Fruit fly (Drosophila melanogaster) whole organism, embryonic: Measurements from ENCODE around the gene CG12024.

Experiments
- Ada2b ChIP-seq: fragments of 200-800 bp; sonication (Bioruptor generic); IDR thresholded peaks from 2 replicates; pipeline ENCODE4 v1.3.6; 2022; ENCODE audit warnings: missing biosample characterization, missing genetic modification characterization
- CG10267 ChIP-seq: fragments of 200-800 bp; sonication (Bioruptor generic); optimal IDR thresholded peaks from 2 replicates; lab custom pipeline; 2018; ENCODE audit warnings: missing biosample characterization, mild to moderate bottlenecking, missing genetic modification characterization, moderate library complexity
- CG10654 ChIP-seq: fragments of 200-800 bp; sonication (Bioruptor generic); optimal IDR thresholded peaks from 2 replicates; lab custom pipeline; 2016; ENCODE audit warnings: missing biosample characterization, missing genetic modification characterization
- CG12155 ChIP-seq: fragments of 200-800 bp; sonication (Bioruptor generic); optimal IDR thresholded peaks from 3 replicates; lab custom pipeline; 2016; ENCODE audit warnings: missing biosample characterization, missing genetic modification characterization
- CG12769 ChIP-seq: fragments of 200-800 bp; sonication (Bioruptor generic); optimal IDR thresholded peaks from 2 replicates; lab custom pipeline; 2019; ENCODE audit warnings: missing biosample characterization, mild to moderate bottlenecking, missing genetic modification characterization, moderate library complexity
- CG12942 ChIP-seq: fragments of 200-800 bp; sonication (Bioruptor generic); optimal IDR thresholded peaks from 3 replicates; lab custom pipeline; 2016; ENCODE audit warnings: missing biosample characterization, missing genetic modification characterization
- CG13424 ChIP-seq: fragments of 200-800 bp; sonication (Bioruptor generic); optimal IDR thresholded peaks from 2 replicates; lab custom pipeline; 2019; ENCODE audit warnings: missing biosample characterization, mild to moderate bottlenecking, missing genetic modification characterization, moderate library complexity
- CG14014 ChIP-seq: fragments of 200-800 bp; sonication (Bioruptor generic); IDR thresholded peaks from 2 replicates; pipeline ENCODE4 v1.3.6; 2022; ENCODE audit warnings: missing biosample characterization, missing genetic modification characterization
- CG3281 ChIP-seq: fragments of 200-800 bp; sonication (Bioruptor generic); optimal IDR thresholded peaks from 3 replicates; lab custom pipeline; 2017; ENCODE audit warnings: missing biosample characterization, mild to moderate bottlenecking, missing genetic modification characterization
- CG34422 ChIP-seq: fragments of 200-800 bp; sonication (Bioruptor generic); IDR thresholded peaks from 3 replicates; pipeline ENCODE4 v1.3.6; 2022; ENCODE audit warnings: missing biosample characterization, missing genetic modification characterization
- CG3726 ChIP-seq: fragments of 200-800 bp; sonication (Bioruptor generic); IDR thresholded peaks from 3 replicates; pipeline ENCODE4, ENCODE4 v1.3.6; 2022; ENCODE audit warnings: missing biosample characterization, missing genetic modification characterization
- CG7357 ChIP-seq: fragments of 200-800 bp; sonication (Bioruptor generic); IDR thresholded peaks from 3 replicates; pipeline ENCODE4 v1.3.6; 2022; ENCODE audit warnings: missing biosample characterization, missing genetic modification characterization
- CG7963 ChIP-seq: fragments of 200-800 bp; sonication (Bioruptor generic); IDR thresholded peaks from 3 replicates; pipeline ENCODE4 v1.3.6; 2022; ENCODE audit warnings: missing biosample characterization, missing genetic modification characterization; ENCODE audit not compliant: partially characterized antibody
- CG8944 ChIP-seq: fragments of 200-800 bp; sonication (Bioruptor generic); optimal IDR thresholded peaks from 3 replicates; lab custom pipeline; 2016; ENCODE audit warnings: missing biosample characterization, missing genetic modification characterization
- CG9727 ChIP-seq: fragments of 200-800 bp; sonication (Bioruptor generic); optimal IDR thresholded peaks from 3 replicates; lab custom pipeline; 2017; ENCODE audit warnings: missing biosample characterization, mild to moderate bottlenecking, missing genetic modification characterization
- CG9932 ChIP-seq: fragments of 200-800 bp; sonication (Bioruptor generic); IDR thresholded peaks from 2 replicates; pipeline ENCODE4 v1.3.6; 2022; ENCODE audit warnings: missing biosample characterization, missing genetic modification characterization
- D19A ChIP-seq: fragments of 200-800 bp; optimal IDR thresholded peaks from 3 replicates; lab custom pipeline; 2019; ENCODE audit warnings: missing biosample characterization, mild to moderate bottlenecking, missing genetic modification characterization, moderate library complexity
- D19B ChIP-seq: fragments of 200-800 bp; sonication (Bioruptor generic); optimal IDR thresholded peaks from 2 replicates; lab custom pipeline; 2017; ENCODE audit warnings: missing biosample characterization, mild to moderate bottlenecking, missing genetic modification characterization
- Dad ChIP-seq: fragments of 200-800 bp; sonication (Bioruptor generic); optimal IDR thresholded peaks from 3 replicates; lab custom pipeline; 2016; ENCODE audit warnings: missing biosample characterization, missing genetic modification characterization
- Doc3 ChIP-seq: fragments of 200-800 bp; sonication (Bioruptor generic); IDR thresholded peaks from 3 replicates; pipeline ENCODE4 v1.3.6; 2022; ENCODE audit warnings: missing biosample characterization, missing genetic modification characterization; ENCODE audit not compliant: partially characterized antibody
- Eip74EF ChIP-seq, 2 experiments: fragments of 200-800 bp in 1 of 2; fragments of >200 bp in 1 of 2; sonication (Bioruptor generic) in 1 of 2; optimal IDR thresholded peaks; 2 replicates each; lab custom pipeline; 2017 to 2019; ENCODE audit warnings: missing biosample characterization in 2 of 2, missing genetic modification characterization in 2 of 2, mild to moderate bottlenecking in 1 of 2, moderate library complexity in 1 of 2
- Hey ChIP-seq: fragments of 200-800 bp; sonication (Bioruptor generic); optimal IDR thresholded peaks from 3 replicates; lab custom pipeline; 2018; ENCODE audit warnings: missing biosample characterization, mild to moderate bottlenecking, missing genetic modification characterization
- Hmr ChIP-seq: fragments of 200-800 bp; sonication (Bioruptor generic); optimal IDR thresholded peaks from 3 replicates; lab custom pipeline; 2017; ENCODE audit warnings: mild to moderate bottlenecking, missing biosample characterization, missing genetic modification reagents, missing genetic modification characterization
- Mes4 ChIP-seq: fragments of 200-800 bp; sonication (Bioruptor generic); optimal IDR thresholded peaks from 2 replicates; lab custom pipeline; 2016; ENCODE audit warnings: missing biosample characterization, missing genetic modification characterization
- Sox100B ChIP-seq: fragments of 200-800 bp; sonication (Bioruptor generic); optimal IDR thresholded peaks from 3 replicates; lab custom pipeline; 2018; ENCODE audit warnings: missing biosample characterization, mild to moderate bottlenecking, missing genetic modification characterization
- Sry-β ChIP-seq: fragments of 200-800 bp; sonication (Bioruptor generic); optimal IDR thresholded peaks from 2 replicates; lab custom pipeline; 2018; ENCODE audit warnings: missing biosample characterization, mild to moderate bottlenecking, missing genetic modification characterization, moderate library complexity
- Trl ChIP-seq, 3 experiments: fragments of >200 bp in 2 of 3; fragments of 200-800 bp in 1 of 3; sonication (Bioruptor generic) in 1 of 3; optimal IDR thresholded peaks; 2 replicates in 1 of 3; 3 replicates in 2 of 3; lab custom pipeline; 2016 to 2017; ENCODE audit warnings: missing biosample characterization in 1 of 3, missing genetic modification characterization in 1 of 3
- al ChIP-seq: fragments of 200-800 bp; sonication (Bioruptor generic); IDR thresholded peaks from 2 replicates; pipeline ENCODE4 v1.3.6; 2022; ENCODE audit warnings: missing biosample characterization, missing genetic modification characterization
- amos ChIP-seq: fragments of 200-800 bp; sonication (Bioruptor generic); IDR thresholded peaks from 2 replicates; pipeline ENCODE4 v1.3.6; 2022; ENCODE audit warnings: missing biosample characterization, missing genetic modification characterization; ENCODE audit not compliant: partially characterized antibody
- aop ChIP-seq: fragments of 200-800 bp; sonication (Bioruptor generic); IDR thresholded peaks from 2 replicates; pipeline ENCODE4 v1.3.6; 2022; ENCODE audit warnings: missing biosample characterization, missing genetic modification characterization
- cg ChIP-seq: fragments of 200-800 bp; sonication (Bioruptor generic); optimal IDR thresholded peaks from 3 replicates; lab custom pipeline; 2019; ENCODE audit warnings: missing biosample characterization, mild to moderate bottlenecking, missing genetic modification characterization, moderate library complexity
- dmrt11E ChIP-seq: fragments of 200-800 bp; sonication (Bioruptor generic); optimal IDR thresholded peaks from 3 replicates; lab custom pipeline; 2018; ENCODE audit warnings: missing biosample characterization, mild to moderate bottlenecking, missing genetic modification characterization, moderate library complexity
- eve ChIP-seq, 2 experiments: fragments of >200 bp; optimal IDR thresholded peaks; 2 replicates each; lab custom pipeline; 2017; ENCODE audit warnings: missing biosample characterization in 2 of 2, missing genetic modification characterization in 2 of 2
- fd102C ChIP-seq: fragments of 200-800 bp; sonication (Bioruptor generic); optimal IDR thresholded peaks from 2 replicates; lab custom pipeline; 2018; ENCODE audit warnings: missing biosample characterization, mild to moderate bottlenecking, missing genetic modification characterization, moderate library complexity
- fru ChIP-seq: fragments of >200 bp; optimal IDR thresholded peaks from 2 replicates; lab custom pipeline; 2017
- ftz-f1 ChIP-seq: fragments of 200-800 bp; sonication (Bioruptor generic); optimal IDR thresholded peaks from 2 replicates; lab custom pipeline; 2016; ENCODE audit warnings: missing biosample characterization, missing genetic modification characterization
- gem ChIP-seq: fragments of 200-800 bp; sonication (Bioruptor generic); optimal IDR thresholded peaks from 2 replicates; lab custom pipeline; 2019; ENCODE audit warnings: missing biosample characterization, mild to moderate bottlenecking, missing genetic modification characterization, moderate library complexity
- h ChIP-seq: fragments of >200 bp; optimal IDR thresholded peaks from 2 replicates; lab custom pipeline; 2017
- kay ChIP-seq: fragments of 200-800 bp; sonication (Bioruptor generic); optimal IDR thresholded peaks from 2 replicates; lab custom pipeline; 2016; ENCODE audit warnings: missing biosample characterization, missing genetic modification characterization
- knrl ChIP-seq: fragments of 200-800 bp; sonication (Bioruptor generic); IDR thresholded peaks from 3 replicates; pipeline ENCODE4 v1.3.6; 2022; ENCODE audit warnings: missing biosample characterization, missing genetic modification characterization; ENCODE audit not compliant: partially characterized antibody
- nau ChIP-seq: fragments of 200-800 bp; sonication (Bioruptor generic); optimal IDR thresholded peaks from 3 replicates; lab custom pipeline; 2017; ENCODE audit warnings: missing biosample characterization, mild to moderate bottlenecking, missing genetic modification characterization, missing genetic modification reagents
- onecut ChIP-seq: fragments of 200-800 bp; sonication (Bioruptor generic); IDR thresholded peaks from 2 replicates; pipeline ENCODE4 v1.3.6; 2022; ENCODE audit warnings: missing biosample characterization, missing genetic modification characterization
- pfk ChIP-seq: fragments of 200-800 bp; sonication (Bioruptor generic); optimal IDR thresholded peaks from 2 replicates; lab custom pipeline; 2018; ENCODE audit warnings: missing biosample characterization, mild to moderate bottlenecking, missing genetic modification characterization, moderate library complexity
- psq ChIP-seq: fragments of 200-800 bp; sonication (Bioruptor generic); optimal IDR thresholded peaks from 2 replicates; lab custom pipeline; 2017; ENCODE audit warnings: missing biosample characterization, missing genetic modification characterization
- schlank ChIP-seq: fragments of 200-800 bp; sonication (Bioruptor generic); optimal IDR thresholded peaks from 2 replicates; lab custom pipeline; 2018; ENCODE audit warnings: missing biosample characterization, mild to moderate bottlenecking, missing genetic modification characterization
- sisA ChIP-seq: fragments of 200-800 bp; sonication (Bioruptor generic); IDR thresholded peaks from 2 replicates; pipeline ENCODE4 v1.3.6; 2022; ENCODE audit warnings: missing biosample characterization, missing genetic modification characterization
- ssp ChIP-seq: fragments of 200-800 bp; sonication (Bioruptor generic); IDR thresholded peaks from 2 replicates; pipeline ENCODE4 v1.3.6; 2022; ENCODE audit warnings: missing biosample characterization, missing genetic modification characterization
- stwl ChIP-seq: fragments of 200-800 bp; sonication (Bioruptor generic); optimal IDR thresholded peaks from 3 replicates; lab custom pipeline; 2018; ENCODE audit warnings: missing biosample characterization, mild to moderate bottlenecking, missing genetic modification characterization, moderate library complexity
- tin ChIP-seq: fragments of 200-800 bp; sonication (Bioruptor generic); optimal IDR thresholded peaks from 3 replicates; lab custom pipeline; 2016; ENCODE audit warnings: missing biosample characterization, missing genetic modification characterization
- unpg ChIP-seq: fragments of 200-800 bp; sonication (Bioruptor generic); optimal IDR thresholded peaks from 3 replicates; lab custom pipeline; 2018; ENCODE audit warnings: missing biosample characterization, mild to moderate bottlenecking, missing genetic modification characterization, moderate library complexity
- zen ChIP-seq: fragments of 200-800 bp; sonication (Bioruptor generic); optimal IDR thresholded peaks from 3 replicates; lab custom pipeline; 2018; ENCODE audit warnings: missing biosample characterization, mild to moderate bottlenecking, missing genetic modification characterization, moderate library complexity

CG12024 gene

DNA sequence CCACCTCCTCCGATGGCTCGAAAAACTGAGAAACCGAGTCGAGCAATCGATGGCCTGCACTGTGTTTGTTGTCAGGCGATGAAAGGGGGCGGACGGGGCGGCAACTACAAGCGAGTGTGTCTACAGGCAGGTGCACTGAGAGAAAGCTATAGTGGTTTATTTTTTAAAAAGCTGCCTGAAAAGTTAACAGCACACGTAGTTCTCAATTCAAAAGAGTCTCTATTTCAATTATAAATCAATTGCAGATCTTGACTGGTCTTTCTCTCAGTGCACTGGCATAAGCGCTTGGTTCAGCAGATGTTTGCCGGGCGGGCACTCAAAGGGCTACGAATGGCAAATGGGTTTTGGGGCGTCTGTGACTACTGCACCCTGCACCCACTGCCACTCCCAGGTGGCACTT is 23.7 kb downstream of the CG12024 start (continued):
- TF ChIP-seq cg (GFP tag; lab: Kevin White, UChicago) (no peak), Ada2b (peak; percentile 70), knrl (GFP tag; lab: Robert Waterston, UW) (no peak), CG3281 (GFP tag; lab: Kevin White, UChicago) (peak; percentile 35), Doc3 (no peak), kay (GFP tag; lab: Kevin White, UChicago) (no peak), CG14014 (GFP tag; lab: Robert Waterston, UW) (peak; percentile 46; the same call in 1 of the 2 replicates), tin (GFP tag; lab: Kevin White, UChicago) (peak; percentile 59), CG10267 (no peak), onecut (GFP tag; lab: Robert Waterston, UW) (peak; percentile 35; the same call in 1 of the 2 replicates), Sry-β (GFP tag; lab: Kevin White, UChicago) (no peak), CG34422 (GFP tag; lab: Robert Waterston, UW) (peak; percentile 48; the same call in 1 of the 3 replicates), schlank (tag; lab: Kevin White, UChicago) (no peak), sisA (GFP tag; lab: Robert Waterston, UW) (peak; percentile 68), D19A (tag; lab: Kevin White, UChicago) (no peak), Mes4 (GFP tag; lab: Kevin White, UChicago) (no peak), CG9932 (GFP tag; lab: Robert Waterston, UW) (peak; percentile 45), CG10654 (GFP tag; lab: Kevin White, UChicago) (no peak), aop (GFP tag; lab: Robert Waterston, UW) (0 out of 2 replicates have a peak, but pooled peaks have one; percentile 3), amos (no peak), nau (GFP tag; lab: Kevin White, UChicago) (no peak), Dad (peak; percentile 18), Hey (tag; lab: Kevin White, UChicago) (no peak), Hmr (no peak), unpg (no peak), CG7963 (GFP tag; lab: Robert Waterston, UW) (no peak), CG13424 (tag; lab: Kevin White, UChicago) (no peak), pfk (GFP tag; lab: Kevin White, UChicago) (no peak), Trl (optimal IDR thresholded peaks at IDR 0.05; lab: Kevin White, UChicago) (no peak), Trl (GFP tag; optimal IDR thresholded peaks at IDR 0.05; lab: Kevin White, UChicago) (no peak), CG12769 (tag; lab: Kevin White, UChicago) (no peak), CG3726 (0 out of 3 replicates have a peak, but pooled peaks have one; percentile 18), CG7357 (0 out of 3 replicates have a peak, but pooled peaks have one; percentile 34), stwl (no peak), eve (GFP tag; optimal IDR thresholded peaks at IDR 0.05; lab: Kevin White, UChicago) (no peak), CG9727 (no peak), fd102C (GFP tag; lab: Kevin White, UChicago) (no peak), ssp (GFP tag; lab: Robert Waterston, UW) (peak; percentile 59; the same call in 1 of the 2 replicates), D19B (GFP tag; lab: Kevin White, UChicago) (no peak), al (GFP tag; lab: Robert Waterston, UW) (peak; percentile 56), h (lab: Kevin White, UChicago) (no peak), dmrt11E (no peak), gem (tag; lab: Kevin White, UChicago) (no peak), ftz-f1 (GFP tag; lab: Kevin White, UChicago) (no peak), zen (tag; lab: Kevin White, UChicago) (no peak), CG8944 (GFP tag; lab: Kevin White, UChicago) (no peak), fru (lab: Kevin White, UChicago) (no peak), CG12155 (no peak), Eip74EF (GFP tag; optimal IDR thresholded peaks at IDR 0.05; lab: Kevin White, UChicago) (no peak), Sox100B (no peak), psq (GFP tag; lab: Kevin White, UChicago) (no peak), CG12942 (GFP tag; lab: Kevin White, UChicago) (no peak)
